Worm (Caenorhabditis elegans) whole organism, L1 larva: ENCODE results near the gene C16D9.8.

Source experiments
- C04F5.9 ChIP-seq: sonication (generic microtip); optimal IDR thresholded peaks from 2 replicates; lab custom pipeline; 2016; ENCODE audit warnings: missing genetic modification characterization, missing compliant biosample characterization
- F16B12.6 ChIP-seq: fragments of 150-350 bp; optimal IDR thresholded peaks from 2 replicates; lab custom pipeline; 2014; ENCODE audit warnings: missing biosample characterization, missing genetic modification characterization
- Y116A8C.19 ChIP-seq: sonication (generic microtip); optimal IDR thresholded peaks from 2 replicates; lab custom pipeline; 2016; ENCODE audit warnings: missing compliant biosample characterization, missing genetic modification characterization, borderline replicate concordance
- alr-1 ChIP-seq: fragments of 200-800 bp; sonication (Bioruptor generic); optimal IDR thresholded peaks from 2 replicates; lab custom pipeline; 2018; ENCODE audit warnings: borderline replicate concordance, mild to moderate bottlenecking, missing genetic modification characterization, missing compliant biosample characterization
- ama-1 ChIP-seq: fragments of 150-350 bp; optimal IDR thresholded peaks from 2 replicates; lab custom pipeline; 2014
- ceh-63 ChIP-seq: fragments of 200-800 bp; sonication (Bioruptor generic); optimal IDR thresholded peaks from 2 replicates; lab custom pipeline; 2018; ENCODE audit warnings: mild to moderate bottlenecking, missing genetic modification characterization, missing compliant biosample characterization
- ces-1 ChIP-seq: fragments of 150-350 bp; optimal IDR thresholded peaks from 2 replicates; lab custom pipeline; 2014; ENCODE audit warnings: missing biosample characterization, missing genetic modification reagents, missing genetic modification characterization
- dpl-1 ChIP-seq, 3 experiments: fragments of 150-350 bp in 2 of 3; sonication (generic microtip) in 1 of 3; optimal IDR thresholded peaks; 2 replicates each; lab custom pipeline; 2014 to 2017; ENCODE audit warnings: missing biosample characterization in 3 of 3, missing genetic modification characterization in 3 of 3, missing genetic modification reagents in 3 of 3
- efl-3 ChIP-seq: fragments of 200-800 bp; sonication (Bioruptor generic); optimal IDR thresholded peaks from 2 replicates; lab custom pipeline; 2018; ENCODE audit warnings: mild to moderate bottlenecking, missing genetic modification characterization, missing compliant biosample characterization
- egl-13 ChIP-seq: sonication (generic microtip); optimal IDR thresholded peaks from 2 replicates; lab custom pipeline; 2016; ENCODE audit warnings: missing genotype, missing genetic modification reagents, missing genetic modification characterization, missing compliant biosample characterization
- egl-27 ChIP-seq, 2 experiments: fragments of 150-350 bp in 1 of 2; sonication (generic microtip); optimal IDR thresholded peaks; 3 replicates each; lab custom pipeline; 2017 to 2018; ENCODE audit warnings: missing biosample characterization in 2 of 2, missing genetic modification characterization in 2 of 2, missing genetic modification reagents in 2 of 2
- elt-2 ChIP-seq: sonication (generic microtip); optimal IDR thresholded peaks from 2 replicates; lab custom pipeline; 2016; ENCODE audit warnings: missing genetic modification characterization, mild to moderate bottlenecking, inconsistent platforms, missing compliant biosample characterization, missing genetic modification reagents
- fos-1 ChIP-seq: fragments of 150-350 bp; optimal IDR thresholded peaks from 2 replicates; lab custom pipeline; 2014; ENCODE audit warnings: missing biosample characterization, missing genetic modification characterization
- grh-1 ChIP-seq: fragments of 200-800 bp; sonication (Bioruptor generic); IDR thresholded peaks from 2 replicates; pipeline ENCODE4 v1.3.6; 2022; ENCODE audit warnings: missing genetic modification reagents, missing genetic modification characterization, missing compliant biosample characterization
- hlh-4 ChIP-seq: sonication (generic microtip); optimal IDR thresholded peaks from 2 replicates; lab custom pipeline; 2016; ENCODE audit warnings: mild to moderate bottlenecking, missing genetic modification characterization, missing compliant biosample characterization
- irx-1 ChIP-seq: sonication (generic microtip); optimal IDR thresholded peaks from 2 replicates; lab custom pipeline; 2016; ENCODE audit warnings: missing genetic modification characterization, missing compliant biosample characterization
- isw-1 ChIP-seq: fragments of 200-800 bp; sonication (Bioruptor generic); IDR thresholded peaks from 2 replicates; pipeline ENCODE4 v1.3.6; 2022; ENCODE audit warnings: missing genetic modification characterization, missing compliant biosample characterization
- jun-1 ChIP-seq: fragments of 150-350 bp; optimal IDR thresholded peaks from 2 replicates; lab custom pipeline; 2014; ENCODE audit warnings: missing biosample characterization, missing genetic modification reagents, missing genetic modification characterization
- lin-14 ChIP-seq: fragments of 200-800 bp; sonication (Bioruptor generic); optimal IDR thresholded peaks from 2 replicates; lab custom pipeline; 2018; ENCODE audit warnings: mild to moderate bottlenecking, missing genetic modification characterization, moderate library complexity, missing compliant biosample characterization
- lin-15B ChIP-seq: fragments of 150-350 bp; sonication (generic microtip); optimal IDR thresholded peaks from 3 replicates; lab custom pipeline; 2014; ENCODE audit warnings: missing biosample characterization, missing genetic modification characterization
- lin-35 ChIP-seq, 2 experiments: fragments of 150-350 bp; optimal IDR thresholded peaks; 2 replicates each; lab custom pipeline; 2014; ENCODE audit warnings: missing biosample characterization in 2 of 2, missing genetic modification characterization in 2 of 2, missing genetic modification reagents in 2 of 2
- lin-39 ChIP-seq: fragments of 150-350 bp; optimal IDR thresholded peaks from 2 replicates; lab custom pipeline; 2014; ENCODE audit warnings: missing biosample characterization, missing genetic modification reagents, missing genetic modification characterization
- lir-3 ChIP-seq: sonication (generic microtip); optimal IDR thresholded peaks from 2 replicates; lab custom pipeline; 2016; ENCODE audit warnings: mild to moderate bottlenecking, missing genetic modification characterization, moderate library complexity, missing compliant biosample characterization; ENCODE audit not compliant: poor library complexity
- mab-9 ChIP-seq: fragments of 200-800 bp; sonication (Bioruptor generic); IDR thresholded peaks from 2 replicates; pipeline ENCODE4 v1.3.6; 2022; ENCODE audit warnings: missing genetic modification reagents, missing genetic modification characterization, missing compliant biosample characterization
- mef-2 ChIP-seq: fragments of 150-350 bp; optimal IDR thresholded peaks from 2 replicates; lab custom pipeline; 2014; ENCODE audit warnings: missing biosample characterization, missing genetic modification characterization
- nhr-11 ChIP-seq: fragments of 150-350 bp; optimal IDR thresholded peaks from 2 replicates; lab custom pipeline; 2014; ENCODE audit warnings: missing biosample characterization, missing genetic modification characterization
- nhr-12 ChIP-seq: sonication (generic microtip); optimal IDR thresholded peaks from 2 replicates; lab custom pipeline; 2017; ENCODE audit warnings: missing biosample characterization, missing genetic modification characterization
- nhr-19 ChIP-seq: fragments of 200-800 bp; sonication (Bioruptor generic); conservative IDR thresholded peaks from 2 replicates; pipeline ENCODE4 v1.3.6; 2022; ENCODE audit warnings: missing genetic modification characterization, missing compliant biosample characterization
- nhr-20 ChIP-seq: sonication (generic microtip); optimal IDR thresholded peaks from 2 replicates; lab custom pipeline; 2016; ENCODE audit warnings: mild to moderate bottlenecking, missing genetic modification characterization, missing compliant biosample characterization
- nhr-237 ChIP-seq: fragments of 150-350 bp; optimal IDR thresholded peaks from 2 replicates; lab custom pipeline; 2014; ENCODE audit warnings: missing biosample characterization, missing genetic modification characterization
- nhr-28 ChIP-seq: fragments of 150-350 bp; optimal IDR thresholded peaks from 2 replicates; lab custom pipeline; 2014; ENCODE audit warnings: missing biosample characterization, missing genetic modification characterization
- nhr-47 ChIP-seq: sonication (generic microtip); optimal IDR thresholded peaks from 2 replicates; lab custom pipeline; 2016; ENCODE audit warnings: mild to moderate bottlenecking, missing genetic modification characterization, moderate library complexity, missing compliant biosample characterization
- nhr-76 ChIP-seq: sonication (generic microtip); optimal IDR thresholded peaks from 2 replicates; lab custom pipeline; 2017; ENCODE audit warnings: missing biosample characterization, missing genetic modification characterization
- nhr-77 ChIP-seq: fragments of 150-350 bp; optimal IDR thresholded peaks from 2 replicates; lab custom pipeline; 2014; ENCODE audit warnings: missing biosample characterization, missing genetic modification characterization
- nhr-84 ChIP-seq: sonication (generic microtip); optimal IDR thresholded peaks from 2 replicates; lab custom pipeline; 2017; ENCODE audit warnings: missing biosample characterization, missing genetic modification characterization
- nhr-85 ChIP-seq: sonication (generic microtip); peaks from one replicate; lab custom pipeline; 2016; ENCODE audit warnings: missing genetic modification characterization, inconsistent platforms, missing compliant biosample characterization
- nhr-90 ChIP-seq: sonication (generic microtip); optimal IDR thresholded peaks from 2 replicates; lab custom pipeline; 2016; ENCODE audit warnings: mild to moderate bottlenecking, missing genetic modification characterization, missing compliant biosample characterization; ENCODE audit not compliant: poor library complexity
- pax-3 ChIP-seq: fragments of 200-800 bp; sonication (Bioruptor generic); optimal IDR thresholded peaks from 2 replicates; lab custom pipeline; 2018; ENCODE audit warnings: mild to moderate bottlenecking, missing genetic modification characterization, moderate library complexity, missing compliant biosample characterization
- pqm-1 ChIP-seq: sonication (generic microtip); optimal IDR thresholded peaks from 3 replicates; lab custom pipeline; 2017; ENCODE audit warnings: missing biosample characterization, missing genetic modification characterization
- rnt-1 ChIP-seq: sonication (generic microtip); optimal IDR thresholded peaks from 2 replicates; lab custom pipeline; 2016; ENCODE audit warnings: mild to moderate bottlenecking, missing genetic modification characterization, moderate library complexity, missing compliant biosample characterization
- snpc-4 ChIP-seq: fragments of 150-350 bp; optimal IDR thresholded peaks from 2 replicates; lab custom pipeline; 2014; ENCODE audit warnings: missing biosample characterization, missing genetic modification characterization
- sox-4 ChIP-seq: sonication (generic microtip); optimal IDR thresholded peaks from 2 replicates; lab custom pipeline; 2016; ENCODE audit warnings: missing genetic modification characterization, missing compliant biosample characterization
- sptf-1 ChIP-seq: fragments of 150-350 bp; optimal IDR thresholded peaks from 2 replicates; lab custom pipeline; 2014; ENCODE audit warnings: missing biosample characterization, missing genetic modification characterization
- tbx-2 ChIP-seq: sonication (generic microtip); optimal IDR thresholded peaks from 2 replicates; lab custom pipeline; 2016; ENCODE audit warnings: missing genetic modification characterization, missing compliant biosample characterization
- tlp-1 ChIP-seq: fragments of 150-350 bp; optimal IDR thresholded peaks from 2 replicates; lab custom pipeline; 2014; ENCODE audit warnings: missing biosample characterization, missing genetic modification characterization
- unc-130 ChIP-seq: fragments of 150-350 bp; optimal IDR thresholded peaks from 2 replicates; lab custom pipeline; 2017; ENCODE audit warnings: missing biosample characterization, missing genetic modification characterization, inconsistent platforms
- unc-62 ChIP-seq: fragments of 150-350 bp; optimal IDR thresholded peaks from 2 replicates; lab custom pipeline; 2014; ENCODE audit warnings: missing biosample characterization, missing genetic modification reagents, missing genetic modification characterization
- unc-86 ChIP-seq: sonication (generic microtip); optimal IDR thresholded peaks from 2 replicates; lab custom pipeline; 2016; ENCODE audit warnings: missing genetic modification characterization, missing compliant biosample characterization
- zag-1 ChIP-seq: fragments of 150-350 bp; optimal IDR thresholded peaks from 2 replicates; lab custom pipeline; 2014; ENCODE audit warnings: missing biosample characterization, missing genetic modification characterization
- zip-4 ChIP-seq: fragments of 200-800 bp; sonication (Bioruptor generic); optimal IDR thresholded peaks from 2 replicates; lab custom pipeline; 2018; ENCODE audit warnings: mild to moderate bottlenecking, missing genetic modification characterization, moderate library complexity, missing compliant biosample characterization
- ztf-11 ChIP-seq, 2 experiments: sonication (generic microtip); optimal IDR thresholded peaks; 2 replicates each; lab custom pipeline; 2016 to 2017; ENCODE audit warnings: missing genetic modification characterization in 2 of 2, missing biosample characterization in 1 of 2, missing compliant biosample characterization in 1 of 2
- ztf-4 ChIP-seq: fragments of 150-350 bp; optimal IDR thresholded peaks from 2 replicates; lab custom pipeline; 2014; ENCODE audit warnings: missing biosample characterization, missing genetic modification characterization

C16D9.8 gene

DNA sequence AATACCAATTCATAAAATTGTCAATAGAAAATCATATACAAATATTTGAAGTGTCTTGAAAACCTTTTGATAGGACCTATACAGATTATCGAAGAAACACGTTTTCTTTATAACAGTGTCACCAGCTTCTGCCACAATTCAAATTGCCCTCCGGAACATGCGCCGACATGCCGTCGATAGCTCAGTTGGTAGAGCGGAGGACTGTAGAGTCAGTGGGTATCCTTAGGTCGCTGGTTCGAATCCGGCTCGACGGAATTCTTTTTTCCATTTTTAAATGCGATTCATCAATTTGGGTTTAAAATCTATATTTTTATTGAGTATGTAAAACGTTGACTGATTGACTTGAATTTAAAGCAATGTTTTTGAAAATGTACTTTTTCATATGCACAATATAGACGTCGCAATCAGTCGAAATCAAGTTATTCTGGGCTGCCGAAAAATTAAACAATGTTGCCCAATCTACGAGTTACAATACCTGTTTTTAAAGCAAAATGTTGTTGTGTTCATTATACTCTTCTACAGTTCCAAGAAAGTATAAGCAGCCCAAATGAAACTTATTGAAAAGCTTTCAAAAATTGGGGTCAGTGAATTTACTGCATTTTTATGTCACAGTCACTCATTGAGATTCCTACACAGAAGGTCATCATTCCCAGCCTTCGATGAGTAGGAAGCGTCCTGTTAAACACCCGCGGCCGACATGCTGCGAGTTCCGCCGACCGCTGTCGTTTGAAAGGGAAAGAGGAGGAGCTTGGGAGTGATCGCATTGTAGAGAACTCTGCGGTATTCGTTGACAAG lies 15.9 kb downstream of the C16D9.8 start:
- TF ChIP-seq nhr-84 (tag; lab: Kevin White, UChicago) (no peak), alr-1 (tag; lab: Kevin White, UChicago) (no peak), lin-39 (tag; lab: Kevin White, UChicago) (peak; percentile 81), pax-3 (no peak), tbx-2 (tag; lab: Kevin White, UChicago) (peak; percentile 59), efl-3 (GFP tag; lab: Kevin White, UChicago) (peak; percentile 36), ztf-4 (tag; lab: Kevin White, UChicago) (peak; percentile 24), lin-35 (GFP tag; optimal IDR thresholded peaks at IDR 0.05; lab: Kevin White, UChicago) (peak in 1 of 2 experiments; percentile 62), lin-15B (tag; lab: Kevin White, UChicago) (no peak), unc-86 (no peak), nhr-47 (tag; lab: Kevin White, UChicago) (peak; percentile 90), nhr-20 (peak; percentile 84), nhr-76 (tag; lab: Kevin White, UChicago) (peak; percentile 6), lin-14 (GFP tag; lab: Kevin White, UChicago) (peak; percentile 85), sptf-1 (no peak), sox-4 (tag; lab: Kevin White, UChicago) (no peak), hlh-4 (no peak), snpc-4 (peak; percentile 99), ama-1 (lab: Kevin White, UChicago) (peak; percentile 90), lir-3 (tag; lab: Kevin White, UChicago) (peak; percentile 23), egl-13 (tag; lab: Kevin White, UChicago) (no peak), nhr-85 (tag; lab: Kevin White, UChicago) (peak; percentile 92), tlp-1 (tag; lab: Kevin White, UChicago) (no peak), mef-2 (tag; lab: Kevin White, UChicago) (no peak), nhr-11 (no peak), Y116A8C.19 (tag; lab: Kevin White, UChicago) (no peak), mab-9 (0 out of 2 replicates have a peak, but pooled peaks have one; percentile 26), nhr-12 (tag; lab: Kevin White, UChicago) (no peak), irx-1 (tag; lab: Kevin White, UChicago) (peak; percentile 66), egl-27 (tag; optimal IDR thresholded peaks at IDR 0.05; lab: Kevin White, UChicago) (no peak), nhr-77 (tag; lab: Kevin White, UChicago) (peak; percentile 79), rnt-1 (tag; lab: Kevin White, UChicago) (peak; percentile 95), elt-2 (peak; percentile 90), unc-62 (GFP tag; lab: Kevin White, UChicago) (no peak), zip-4 (GFP tag; lab: Kevin White, UChicago) (peak; percentile 58), F16B12.6 (tag; lab: Kevin White, UChicago) (no peak), jun-1 (tag; lab: Kevin White, UChicago) (peak; percentile 54), ces-1 (GFP tag; lab: Kevin White, UChicago) (no peak), ceh-63 (GFP tag; lab: Kevin White, UChicago) (no peak), unc-130 (tag; lab: Kevin White, UChicago) (no peak), nhr-237 (no peak), nhr-28 (tag; lab: Kevin White, UChicago) (no peak), isw-1 (GFP tag; lab: Robert Waterston, UW) (no peak), C04F5.9 (tag; lab: Kevin White, UChicago) (peak; percentile 19), pqm-1 (tag; lab: Kevin White, UChicago) (no peak), fos-1 (tag; lab: Kevin White, UChicago) (peak; percentile 71), nhr-90 (tag; lab: Kevin White, UChicago) (peak; percentile 96), nhr-19 (peak; percentile 88), dpl-1 (GFP tag; optimal IDR thresholded peaks at IDR 0.05; lab: Kevin White, UChicago) (peak in 2 of 3 experiments; percentile 19 to 24), grh-1 (GFP tag; lab: Robert Waterston, UW) (peak; percentile 66; the same call in 1 of the 2 replicates), ztf-11 (tag; optimal IDR thresholded peaks at IDR 0.05; lab: Kevin White, UChicago) (peak in 1 of 2 experiments; percentile 46), zag-1 (tag; lab: Kevin White, UChicago) (no peak)
